Fruit fly (Drosophila melanogaster): ENCODE results near the gene Set8.
A peak's percentile ranks its signal among the peaks of the same experiment; 100 is the strongest.

Set8 gene

DNA sequence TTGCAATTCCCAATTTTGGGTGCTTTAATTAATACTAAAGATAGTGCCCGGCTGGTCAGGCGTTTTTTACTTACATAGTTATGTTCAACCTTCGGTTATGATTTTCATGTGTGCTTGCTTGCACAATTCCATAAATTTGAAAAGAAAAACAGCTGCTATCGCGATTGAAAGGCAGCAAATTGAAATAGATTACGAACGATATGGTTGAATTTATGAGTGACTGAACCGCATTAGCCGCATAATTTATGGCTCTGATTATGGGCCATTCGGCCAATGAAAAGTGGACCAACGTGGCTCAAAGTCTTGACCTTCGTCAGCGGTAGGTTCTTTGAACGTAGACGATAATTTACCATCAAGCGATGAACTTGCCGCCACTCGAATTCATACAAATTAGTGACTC, 19.7 kb upstream of the Set8 start:
- peak; percentile 67 for TF ChIP-seq CG34376 (GFP tag; optimal IDR thresholded peaks at IDR 0.05)
- peak; percentile 97 for TF ChIP-seq exex (tag; optimal IDR thresholded peaks at IDR 0.05)
- TF ChIP-seq Adf1 (GFP tag; IDR thresholded peaks at IDR 0.05), result no peak
- TF ChIP-seq CG15601 (tag; optimal IDR thresholded peaks at IDR 0.05), result peak; percentile 19
- TF ChIP-seq hkb (optimal IDR thresholded peaks at IDR 0.05), result no peak
- TF ChIP-seq hkb (GFP tag; IDR thresholded peaks at IDR 0.05), result no peak
- TF ChIP-seq eve (GFP tag; optimal IDR thresholded peaks at IDR 0.05), result no peak
- peak; percentile 86 for TF ChIP-seq grn (GFP tag; optimal IDR thresholded peaks at IDR 0.05)
- no peak for TF ChIP-seq Fer1 (GFP tag; optimal IDR thresholded peaks at IDR 0.05)
- TF ChIP-seq sd (tag; optimal IDR thresholded peaks at IDR 0.05), result peak; percentile 11
- TF ChIP-seq Nf-YB (GFP tag; optimal IDR thresholded peaks at IDR 0.05), result peak; percentile 19
- TF ChIP-seq sug (tag; optimal IDR thresholded peaks at IDR 0.05), result peak; percentile 89
- peak; percentile 28 for TF ChIP-seq Nf-YC (tag; optimal IDR thresholded peaks at IDR 0.05)
- peak; percentile 89 for TF ChIP-seq mirr (GFP tag; optimal IDR thresholded peaks at IDR 0.05)
- TF ChIP-seq Pdp1 (GFP tag; optimal IDR thresholded peaks at IDR 0.05), result peak in 1 of 2 experiments; percentile 27
- TF ChIP-seq pan (optimal IDR thresholded peaks at IDR 0.05), result no peak
- peak in 1 of 2 experiments; percentile 34 for TF ChIP-seq pan (GFP tag; optimal IDR thresholded peaks at IDR 0.05 in 1 of 2, IDR thresholded peaks at IDR 0.05 in 1 of 2)
- peak; percentile 19 for TF ChIP-seq salm (tag; optimal IDR thresholded peaks at IDR 0.05)
- TF ChIP-seq chinmo (GFP tag; IDR thresholded peaks at IDR 0.05; ENCODE audit: partially characterized antibody), result peak; percentile 70; the same call in 1 of the 4 replicates
- peak; percentile 14 for TF ChIP-seq lab (GFP tag; optimal IDR thresholded peaks at IDR 0.05)
- peak; percentile 17 for TF ChIP-seq cwo (GFP tag; optimal IDR thresholded peaks at IDR 0.05)
- no peak for TF ChIP-seq lbe (GFP tag; optimal IDR thresholded peaks at IDR 0.05)
- TF ChIP-seq CG14441 (GFP tag; IDR thresholded peaks at IDR 0.05), result 0 out of 2 replicates have a peak, but pooled peaks have one; percentile 23
- peak; percentile 27 for TF ChIP-seq Med (GFP tag)
- no peak for TF ChIP-seq CG6854 (GFP tag; optimal IDR thresholded peaks at IDR 0.05)

- peak; percentile 18 for TF ChIP-seq Hmr (GFP tag; optimal IDR thresholded peaks at IDR 0.05)
- TF ChIP-seq CG6272 (GFP tag; IDR thresholded peaks at IDR 0.05), result no peak
- TF ChIP-seq BtbVII (GFP tag; optimal IDR thresholded peaks at IDR 0.05), result peak; percentile 21
- peak; percentile 24 for TF ChIP-seq CG18599 (GFP tag; optimal IDR thresholded peaks at IDR 0.05)
- TF ChIP-seq sens (GFP tag), result peak; percentile 42
- peak; percentile 52 for TF ChIP-seq Med (GFP tag)
- no peak for TF ChIP-seq CG12104 (GFP tag; optimal IDR thresholded peaks at IDR 0.05)
- no peak for TF ChIP-seq disco-r (GFP tag; optimal IDR thresholded peaks at IDR 0.05)
These were observed 19.1 kb upstream of the Set8 start for dm6 chr3R:14296700-14297099.

dm6 chr3R:14297489-14297888, 18.3 kb upstream of the Set8 start:
- TF ChIP-seq wdn (GFP tag; IDR thresholded peaks at IDR 0.05) (no peak), CG14441 (GFP tag; IDR thresholded peaks at IDR 0.05) (no peak), Fer3 (tag; optimal IDR thresholded peaks at IDR 0.05) (no peak), CG12769 (tag; optimal IDR thresholded peaks at IDR 0.05) (peak; percentile 48), CG9437 (GFP tag; optimal IDR thresholded peaks at IDR 0.05) (no peak), CG5180 (GFP tag; optimal IDR thresholded peaks at IDR 0.05) (peak; percentile 94), CG10543 (GFP tag; optimal IDR thresholded peaks at IDR 0.05) (no peak), Rfx (GFP tag; IDR thresholded peaks at IDR 0.05) (no peak), ci (GFP tag; IDR thresholded peaks at IDR 0.05) (no peak), jumu (GFP tag; optimal IDR thresholded peaks at IDR 0.05) (no peak), chinmo (GFP tag; IDR thresholded peaks at IDR 0.05; ENCODE audit: partially characterized antibody) (0 out of 4 replicates have a peak, but pooled peaks have one; percentile 63), vvl (GFP tag; IDR thresholded peaks at IDR 0.05) (peak; percentile 23; the same call in 1 of the 2 replicates), btn (GFP tag; optimal IDR thresholded peaks at IDR 0.05) (no peak), Atf-2 (GFP tag; optimal IDR thresholded peaks at IDR 0.05) (no peak), knrl (GFP tag; IDR thresholded peaks at IDR 0.05; ENCODE audit: partially characterized antibody) (no peak), bsh (GFP tag; optimal IDR thresholded peaks at IDR 0.05) (no peak), cwo (GFP tag; optimal IDR thresholded peaks at IDR 0.05) (peak; percentile 47), CG10321 (GFP tag; IDR thresholded peaks at IDR 0.05) (no peak), Xrp1 (GFP tag; IDR thresholded peaks at IDR 0.05) (no peak), CG7786 (GFP tag; optimal IDR thresholded peaks at IDR 0.05) (no peak), CG6272 (GFP tag; IDR thresholded peaks at IDR 0.05) (no peak), Med (GFP tag) (peak; percentile 51)

Measured in whole organism, embryonic.